Worm (Caenorhabditis elegans) whole organism, L1 larva: ENCODE data around the gene srx-118.

Source experiments
- F16B12.6 ChIP-seq: fragments of 150-350 bp; optimal IDR thresholded peaks from 2 replicates; lab custom pipeline; 2014; ENCODE audit warnings: missing biosample characterization, missing genetic modification characterization
- Y116A8C.19 ChIP-seq: sonication (generic microtip); optimal IDR thresholded peaks from 2 replicates; lab custom pipeline; 2016; ENCODE audit warnings: missing compliant biosample characterization, missing genetic modification characterization, borderline replicate concordance
- alr-1 ChIP-seq: fragments of 200-800 bp; sonication (Bioruptor generic); optimal IDR thresholded peaks from 2 replicates; lab custom pipeline; 2018; ENCODE audit warnings: borderline replicate concordance, mild to moderate bottlenecking, missing genetic modification characterization, missing compliant biosample characterization
- blmp-1 ChIP-seq: fragments of 150-350 bp; optimal IDR thresholded peaks from 2 replicates; lab custom pipeline; 2014; ENCODE audit warnings: missing biosample characterization, missing genetic modification characterization
- ceh-8 ChIP-seq: fragments of 200-800 bp; sonication (Bioruptor generic); optimal IDR thresholded peaks from 2 replicates; lab custom pipeline; 2018; ENCODE audit warnings: mild to moderate bottlenecking, missing genetic modification characterization, moderate library complexity, missing compliant biosample characterization
- ceh-82 ChIP-seq, 3 experiments: fragments of 150-350 bp in 1 of 3; sonication (generic microtip) in 2 of 3; optimal IDR thresholded peaks; 2 replicates each; lab custom pipeline; 2014 to 2017; ENCODE audit warnings: missing biosample characterization in 3 of 3, missing genetic modification characterization in 3 of 3
- ces-1 ChIP-seq: fragments of 150-350 bp; optimal IDR thresholded peaks from 2 replicates; lab custom pipeline; 2014; ENCODE audit warnings: missing biosample characterization, missing genetic modification reagents, missing genetic modification characterization
- dsc-1 ChIP-seq: sonication (generic microtip); optimal IDR thresholded peaks from 2 replicates; lab custom pipeline; 2016; ENCODE audit warnings: mild to moderate bottlenecking, missing genetic modification characterization, missing compliant biosample characterization
- efl-1 ChIP-seq, 4 experiments: fragments of 150-350 bp; optimal IDR thresholded peaks in 3 of 4; peaks in 1 of 4; 1 replicate in 1 of 4; 2 replicates in 3 of 4; lab custom pipeline; 2014; ENCODE audit warnings: missing biosample characterization in 2 of 4, missing genetic modification characterization in 2 of 4, missing genetic modification reagents in 2 of 4
- egl-13 ChIP-seq: sonication (generic microtip); optimal IDR thresholded peaks from 2 replicates; lab custom pipeline; 2016; ENCODE audit warnings: missing genotype, missing genetic modification reagents, missing genetic modification characterization, missing compliant biosample characterization
- fkh-10 ChIP-seq: sonication (generic microtip); optimal IDR thresholded peaks from 2 replicates; lab custom pipeline; 2017; ENCODE audit warnings: missing biosample characterization, missing genetic modification reagents, missing genetic modification characterization
- fkh-8 ChIP-seq: sonication (generic microtip); optimal IDR thresholded peaks from 2 replicates; lab custom pipeline; 2016; ENCODE audit warnings: mild to moderate bottlenecking, missing genetic modification characterization, missing compliant biosample characterization
- hlh-17 ChIP-seq: fragments of 200-800 bp; sonication (Bioruptor generic); optimal IDR thresholded peaks from 2 replicates; lab custom pipeline; 2018; ENCODE audit warnings: missing genetic modification characterization, mild to moderate bottlenecking, missing compliant biosample characterization, moderate library complexity, borderline replicate concordance
- lin-13 ChIP-seq: fragments of 150-350 bp; optimal IDR thresholded peaks from 2 replicates; lab custom pipeline; 2014; ENCODE audit warnings: missing biosample characterization, missing genetic modification reagents, missing genetic modification characterization
- lin-39 ChIP-seq: fragments of 150-350 bp; optimal IDR thresholded peaks from 2 replicates; lab custom pipeline; 2014; ENCODE audit warnings: missing biosample characterization, missing genetic modification reagents, missing genetic modification characterization
- lir-3 ChIP-seq: sonication (generic microtip); optimal IDR thresholded peaks from 2 replicates; lab custom pipeline; 2016; ENCODE audit warnings: mild to moderate bottlenecking, missing genetic modification characterization, moderate library complexity, missing compliant biosample characterization; ENCODE audit not compliant: poor library complexity
- mab-9 ChIP-seq: fragments of 200-800 bp; sonication (Bioruptor generic); IDR thresholded peaks from 2 replicates; pipeline ENCODE4 v1.3.6; 2022; ENCODE audit warnings: missing genetic modification reagents, missing genetic modification characterization, missing compliant biosample characterization
- mdl-1 ChIP-seq, 2 experiments: fragments of 150-350 bp; optimal IDR thresholded peaks; 2 replicates each; lab custom pipeline; 2014 to 2017; ENCODE audit warnings: missing biosample characterization in 2 of 2, missing genetic modification characterization in 2 of 2, inconsistent platforms in 1 of 2
- mef-2 ChIP-seq: fragments of 150-350 bp; optimal IDR thresholded peaks from 2 replicates; lab custom pipeline; 2014; ENCODE audit warnings: missing biosample characterization, missing genetic modification characterization
- mep-1 ChIP-seq: fragments of 150-350 bp; optimal IDR thresholded peaks from 2 replicates; lab custom pipeline; 2014; ENCODE audit warnings: missing biosample characterization, missing genetic modification characterization
- nhr-11 ChIP-seq: fragments of 150-350 bp; optimal IDR thresholded peaks from 2 replicates; lab custom pipeline; 2014; ENCODE audit warnings: missing biosample characterization, missing genetic modification characterization
- nhr-28 ChIP-seq: fragments of 150-350 bp; optimal IDR thresholded peaks from 2 replicates; lab custom pipeline; 2014; ENCODE audit warnings: missing biosample characterization, missing genetic modification characterization
- nhr-77 ChIP-seq: fragments of 150-350 bp; optimal IDR thresholded peaks from 2 replicates; lab custom pipeline; 2014; ENCODE audit warnings: missing biosample characterization, missing genetic modification characterization
- nhr-85 ChIP-seq: sonication (generic microtip); peaks from one replicate; lab custom pipeline; 2016; ENCODE audit warnings: missing genetic modification characterization, inconsistent platforms, missing compliant biosample characterization
- nhr-90 ChIP-seq: sonication (generic microtip); optimal IDR thresholded peaks from 2 replicates; lab custom pipeline; 2016; ENCODE audit warnings: mild to moderate bottlenecking, missing genetic modification characterization, missing compliant biosample characterization; ENCODE audit not compliant: poor library complexity
- pax-3 ChIP-seq: fragments of 200-800 bp; sonication (Bioruptor generic); optimal IDR thresholded peaks from 2 replicates; lab custom pipeline; 2018; ENCODE audit warnings: mild to moderate bottlenecking, missing genetic modification characterization, moderate library complexity, missing compliant biosample characterization
- skn-1 ChIP-seq: fragments of 150-350 bp; optimal IDR thresholded peaks from 2 replicates; lab custom pipeline; 2014; ENCODE audit warnings: missing biosample characterization, missing genetic modification characterization
- snpc-4 ChIP-seq: fragments of 150-350 bp; optimal IDR thresholded peaks from 2 replicates; lab custom pipeline; 2014; ENCODE audit warnings: missing biosample characterization, missing genetic modification characterization
- sptf-1 ChIP-seq: fragments of 150-350 bp; optimal IDR thresholded peaks from 2 replicates; lab custom pipeline; 2014; ENCODE audit warnings: missing biosample characterization, missing genetic modification characterization
- sup-37 ChIP-seq: fragments of 200-800 bp; sonication (Bioruptor generic); optimal IDR thresholded peaks from 2 replicates; lab custom pipeline; 2018; ENCODE audit warnings: mild to moderate bottlenecking, missing genetic modification characterization, missing compliant biosample characterization
- unc-62 ChIP-seq: fragments of 150-350 bp; optimal IDR thresholded peaks from 2 replicates; lab custom pipeline; 2014; ENCODE audit warnings: missing biosample characterization, missing genetic modification reagents, missing genetic modification characterization
- unc-86 ChIP-seq: sonication (generic microtip); optimal IDR thresholded peaks from 2 replicates; lab custom pipeline; 2016; ENCODE audit warnings: missing genetic modification characterization, missing compliant biosample characterization
- unc-98 ChIP-seq: fragments of 200-800 bp; sonication (Bioruptor generic); IDR thresholded peaks from 2 replicates; pipeline ENCODE4 v1.3.6; 2022; ENCODE audit warnings: missing genetic modification characterization, missing compliant biosample characterization
- vab-15 ChIP-seq: sonication (generic microtip); optimal IDR thresholded peaks from 2 replicates; lab custom pipeline; 2017; ENCODE audit warnings: missing genotype, mild to moderate bottlenecking, missing genetic modification characterization, missing compliant biosample characterization
- xbp-1 ChIP-seq: sonication (generic microtip); optimal IDR thresholded peaks from 2 replicates; lab custom pipeline; 2016; ENCODE audit warnings: missing genetic modification characterization, missing compliant biosample characterization
- zag-1 ChIP-seq: fragments of 150-350 bp; optimal IDR thresholded peaks from 2 replicates; lab custom pipeline; 2014; ENCODE audit warnings: missing biosample characterization, missing genetic modification characterization
- ztf-11 ChIP-seq, 2 experiments: sonication (generic microtip); optimal IDR thresholded peaks; 2 replicates each; lab custom pipeline; 2016 to 2017; ENCODE audit warnings: missing genetic modification characterization in 2 of 2, missing biosample characterization in 1 of 2, missing compliant biosample characterization in 1 of 2
- ztf-4 ChIP-seq: fragments of 150-350 bp; optimal IDR thresholded peaks from 2 replicates; lab custom pipeline; 2014; ENCODE audit warnings: missing biosample characterization, missing genetic modification characterization

srx-118 gene

DNA sequence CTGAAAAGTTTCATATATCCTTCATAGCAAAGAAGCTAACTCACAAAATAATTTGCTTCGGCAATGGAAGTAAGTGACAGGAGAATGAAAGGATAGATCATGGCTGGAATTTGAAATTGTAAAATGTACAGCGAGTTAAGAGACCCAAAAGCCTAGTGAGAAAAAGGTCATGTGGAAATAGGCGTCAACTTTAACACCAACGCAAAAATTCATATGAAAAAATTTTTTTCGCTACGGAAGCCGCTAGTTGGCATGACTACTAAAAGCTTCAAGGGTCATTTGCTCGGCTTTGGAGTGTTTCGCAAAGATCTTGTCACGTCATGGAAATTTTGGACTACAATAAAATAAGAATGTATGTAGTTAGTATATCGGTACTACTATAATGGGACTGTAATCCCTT, 44.9 kb downstream of the srx-118 start, which contains the start of gene Y38E10A.1:
Gene Y38E10A.1 (minus strand): TSS at position 101 of the 400 bp plus-strand sequence.
- TF ChIP-seq fkh-10 (GFP tag; lab: Kevin White, UChicago), result no peak
- TF ChIP-seq nhr-90 (tag; lab: Kevin White, UChicago), result no peak
- no peak for TF ChIP-seq nhr-28
- TF ChIP-seq dsc-1, result no peak
- TF ChIP-seq skn-1, result no peak
- no peak for TF ChIP-seq ces-1
- no peak for TF ChIP-seq snpc-4
- TF ChIP-seq nhr-77 (tag; lab: Kevin White, UChicago), result no peak
- TF ChIP-seq ceh-82 (tag; optimal IDR thresholded peaks at IDR 0.05; lab: Kevin White, UChicago), result no peak
- no peak for TF ChIP-seq zag-1
- TF ChIP-seq nhr-85, result no peak
- TF ChIP-seq mab-9 (GFP tag; lab: Robert Waterston, UW), result no peak
- TF ChIP-seq hlh-17 (GFP tag; lab: Kevin White, UChicago), result no peak
- no peak for TF ChIP-seq mep-1 (tag; lab: Kevin White, UChicago)
- TF ChIP-seq unc-62 (GFP tag; lab: Kevin White, UChicago), result no peak
- TF ChIP-seq Y116A8C.19 (tag; lab: Kevin White, UChicago), result no peak

DNA sequence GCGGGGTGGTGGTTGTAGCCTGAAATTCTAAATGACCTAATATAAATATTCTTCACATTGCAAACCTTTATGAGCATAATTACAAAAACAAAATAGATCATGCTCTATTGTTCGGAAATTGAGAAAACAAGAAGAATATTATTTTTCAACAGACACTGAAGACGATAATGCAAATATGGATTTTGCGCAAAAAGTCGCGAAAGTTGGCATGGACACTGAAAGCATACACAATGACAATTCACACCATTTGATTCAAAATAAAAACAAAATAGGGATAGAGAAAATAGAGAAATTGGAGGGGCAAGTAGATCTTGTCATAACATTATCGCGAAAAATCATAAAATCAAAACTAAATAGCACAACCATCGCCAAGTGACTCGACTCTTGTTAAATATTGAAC, 47.1 kb downstream of the srx-118 start, which contains the start of gene Y38E10A.35:
Gene Y38E10A.35 (minus strand): TSS at position 101 of the 400 bp plus-strand sequence.
- TF ChIP-seq F16B12.6 (tag; lab: Kevin White, UChicago), result no peak
- no peak for TF ChIP-seq nhr-90 (tag; lab: Kevin White, UChicago)
- no peak for TF ChIP-seq lin-39 (tag; lab: Kevin White, UChicago)
- TF ChIP-seq mef-2, result no peak
- TF ChIP-seq pax-3, result no peak
- TF ChIP-seq mdl-1 (tag; optimal IDR thresholded peaks at IDR 0.05; lab: Kevin White, UChicago), result no peak
- TF ChIP-seq vab-15 (tag; lab: Kevin White, UChicago), result no peak
- TF ChIP-seq xbp-1 (tag; lab: Kevin White, UChicago), result no peak
- TF ChIP-seq lir-3 (tag; lab: Kevin White, UChicago), result no peak
- TF ChIP-seq blmp-1 (tag; lab: Kevin White, UChicago), result no peak
- no peak for TF ChIP-seq lin-13 (GFP tag; lab: Kevin White, UChicago)
- no peak for TF ChIP-seq unc-98 (GFP tag; lab: Robert Waterston, UW)
- TF ChIP-seq, all 84 proteins: peak for 0

DNA sequence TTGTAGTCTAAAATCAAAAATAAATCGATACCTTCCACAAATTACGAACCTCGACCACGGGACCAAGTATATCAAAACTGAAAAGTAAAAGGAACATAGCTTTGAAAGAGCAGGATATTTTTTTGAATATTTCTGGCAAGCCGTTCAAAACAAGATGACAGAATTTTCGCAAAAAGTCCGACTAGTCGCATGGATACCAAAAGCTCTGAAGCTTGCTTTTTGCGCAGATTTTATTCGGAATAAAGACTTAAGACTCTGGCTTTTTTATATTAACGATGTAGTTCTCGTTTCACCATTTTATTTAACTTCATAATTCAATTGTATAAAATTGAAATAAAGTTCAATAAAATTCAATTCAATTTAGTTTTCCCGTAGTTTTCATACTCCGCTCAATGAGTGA, 47.9 kb downstream of the srx-118 start, which contains the start of gene Y38E10A.2:
Gene Y38E10A.2 (minus strand): TSS at position 101 of the 400 bp plus-strand sequence.
- TF ChIP-seq fkh-8, result no peak
- TF ChIP-seq sup-37, result no peak
- TF ChIP-seq egl-13 (tag; lab: Kevin White, UChicago), result no peak
- TF ChIP-seq Y116A8C.19 (tag; lab: Kevin White, UChicago), result no peak
- no peak for TF ChIP-seq nhr-11
- no peak for TF ChIP-seq ceh-8 (GFP tag; lab: Kevin White, UChicago)
- TF ChIP-seq ztf-4 (tag; lab: Kevin White, UChicago), result no peak
- TF ChIP-seq mdl-1 (tag; optimal IDR thresholded peaks at IDR 0.05; lab: Kevin White, UChicago), result no peak
- no peak for TF ChIP-seq hlh-17 (GFP tag; lab: Kevin White, UChicago)
- no peak for TF ChIP-seq mep-1 (tag; lab: Kevin White, UChicago)
- no peak for TF ChIP-seq alr-1
- no peak for TF ChIP-seq nhr-90 (tag; lab: Kevin White, UChicago)
- TF ChIP-seq sptf-1 (tag; lab: Kevin White, UChicago), result no peak
- no peak for TF ChIP-seq unc-86 (tag; lab: Kevin White, UChicago)
- TF ChIP-seq ztf-11 (tag; optimal IDR thresholded peaks at IDR 0.05; lab: Kevin White, UChicago), result no peak

DNA sequence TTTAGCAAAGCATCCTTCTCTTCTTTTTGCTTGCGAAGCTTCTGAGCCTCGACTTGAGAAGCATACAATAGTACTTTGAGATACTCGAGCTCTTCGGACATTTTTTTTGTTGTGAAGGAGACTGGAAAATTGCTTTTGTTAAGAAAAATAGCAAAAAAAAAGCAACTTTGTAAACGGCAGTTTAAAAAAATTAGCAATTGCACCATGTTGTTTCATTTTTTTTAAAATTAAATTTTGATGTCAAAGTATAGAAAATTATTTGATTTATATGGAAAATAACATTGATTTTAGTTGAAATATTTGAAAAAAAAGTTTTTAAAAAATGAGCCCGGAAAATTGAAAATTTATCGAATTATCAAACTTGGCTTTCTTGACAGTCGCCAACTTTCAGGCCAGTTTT, 49.0 kb downstream of the srx-118 start, which contains the start of gene Y38E10A.3:
Gene Y38E10A.3 (minus strand): TSS at position 101 of the 400 bp plus-strand sequence.
- TF ChIP-seq efl-1 (optimal IDR thresholded peaks at IDR 0.05; lab: Kevin White, UChicago) (no peak), efl-1 (GFP tag; optimal IDR thresholded peaks at IDR 0.05 in 1 of 2; lab: Kevin White, UChicago) (peak in 1 of 2 experiments; percentile 59), nhr-11 (no peak)
